Worm (Caenorhabditis elegans): ENCODE data around the gene Y64G10A.2.

DNA sequence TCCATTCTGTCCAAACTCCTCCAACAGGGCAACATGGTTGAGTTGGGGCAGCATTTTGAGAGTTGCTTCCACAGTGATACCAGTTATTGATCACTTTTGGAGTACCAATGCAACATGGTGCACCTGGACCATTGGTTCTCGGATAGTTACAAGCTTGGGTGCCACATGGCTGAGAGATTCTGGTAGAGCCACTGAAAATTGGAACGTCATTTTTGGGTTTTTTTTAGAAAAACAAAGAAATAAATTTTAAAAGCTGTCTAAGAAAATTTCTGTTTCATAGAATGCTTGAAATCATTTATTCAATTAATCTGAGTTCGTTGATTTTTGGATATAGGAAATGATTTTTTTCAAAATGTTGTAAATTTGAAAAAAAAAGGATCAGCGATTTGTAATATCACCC, 17.1 kb downstream of the Y64G10A.2 start:
- TF ChIP-seq unc-62 (GFP tag; optimal IDR thresholded peaks at IDR 0.05): no peak
- TF ChIP-seq lin-13 (tag; optimal IDR thresholded peaks at IDR 0.05): no peak
- no peak for TF ChIP-seq elt-3 (tag; optimal IDR thresholded peaks at IDR 0.05)
- TF ChIP-seq mep-1 (tag; optimal IDR thresholded peaks at IDR 0.05): no peak
- TF ChIP-seq snpc-4 (tag; optimal IDR thresholded peaks at IDR 0.05): no peak
